Fruit fly (Drosophila melanogaster): Measurements from ENCODE around the gene CG18404.

Gene CG18404

dm6 chr3R:30286347-30286746 lies 33.4 kb downstream of the CG18404 start (continued):
- peak; percentile 41 for TF ChIP-seq topi (GFP tag; optimal IDR thresholded peaks at IDR 0.05)
- TF ChIP-seq CG6808 (GFP tag; optimal IDR thresholded peaks at IDR 0.05), result peak; percentile 6
- TF ChIP-seq achi (GFP tag; optimal IDR thresholded peaks at IDR 0.05), result peak; percentile 14
- TF ChIP-seq CG3919 (GFP tag; optimal IDR thresholded peaks at IDR 0.05), result peak; percentile 8
- TF ChIP-seq CG9139 (GFP tag; optimal IDR thresholded peaks at IDR 0.05), result no peak
- no peak for TF ChIP-seq Sox102F (GFP tag; optimal IDR thresholded peaks at IDR 0.05)
- peak; percentile 26 for TF ChIP-seq dsx (GFP tag; optimal IDR thresholded peaks at IDR 0.05; ENCODE audit: poor library complexity, severe bottlenecking)
- TF ChIP-seq CG11294 (GFP tag; IDR thresholded peaks at IDR 0.05), result no peak
- TF ChIP-seq acj6 (GFP tag; optimal IDR thresholded peaks at IDR 0.05), result no peak
- no peak for TF ChIP-seq Eip93F (GFP tag; optimal IDR thresholded peaks at IDR 0.05)
- TF ChIP-seq Sox14 (GFP tag; optimal IDR thresholded peaks at IDR 0.05), result peak; percentile 34
- no peak for TF ChIP-seq Smox (GFP tag; optimal IDR thresholded peaks at IDR 0.05)
- peak; percentile 31 for TF ChIP-seq Met (GFP tag; optimal IDR thresholded peaks at IDR 0.05)
- peak; percentile 79 for TF ChIP-seq Eip78C (GFP tag)
- TF ChIP-seq CG34406 (GFP tag; optimal IDR thresholded peaks at IDR 0.05), result peak; percentile 1
- TF ChIP-seq Ets96B (tag; optimal IDR thresholded peaks at IDR 0.05), result peak; percentile 18

dm6 chr3R:30287389-30287788 lies 34.4 kb downstream of the CG18404 start:
- TF ChIP-seq Eip75B (GFP tag; optimal IDR thresholded peaks at IDR 0.05) (no peak), svp (GFP tag) (peak; percentile 62), fd85E (GFP tag; optimal IDR thresholded peaks at IDR 0.05) (no peak), CG6854 (GFP tag; optimal IDR thresholded peaks at IDR 0.05) (peak; percentile 25)

dm6 chr3R:30288362-30289055 lies 35.5 kb downstream of the CG18404 start:
- TF ChIP-seq CG11294 (GFP tag; IDR thresholded peaks at IDR 0.05) (no peak), Sox15 (GFP tag; optimal IDR thresholded peaks at IDR 0.05) (no peak), svp (GFP tag) (peak; percentile 66), acj6 (GFP tag; optimal IDR thresholded peaks at IDR 0.05) (no peak), CG3919 (GFP tag; optimal IDR thresholded peaks at IDR 0.05) (no peak), eg (GFP tag; IDR thresholded peaks at IDR 0.05) (no peak), Blimp-1 (GFP tag; optimal IDR thresholded peaks at IDR 0.05) (peak; percentile 95), CG6276 (GFP tag; optimal IDR thresholded peaks at IDR 0.05) (peak; percentile 7), CG4318 (GFP tag; optimal IDR thresholded peaks at IDR 0.05) (no peak), Eip75B (GFP tag; optimal IDR thresholded peaks at IDR 0.05) (peak; percentile 19), Eip78C (GFP tag) (peak; percentile 67), pdm3 (GFP tag; optimal IDR thresholded peaks at IDR 0.05) (no peak)

DNA sequence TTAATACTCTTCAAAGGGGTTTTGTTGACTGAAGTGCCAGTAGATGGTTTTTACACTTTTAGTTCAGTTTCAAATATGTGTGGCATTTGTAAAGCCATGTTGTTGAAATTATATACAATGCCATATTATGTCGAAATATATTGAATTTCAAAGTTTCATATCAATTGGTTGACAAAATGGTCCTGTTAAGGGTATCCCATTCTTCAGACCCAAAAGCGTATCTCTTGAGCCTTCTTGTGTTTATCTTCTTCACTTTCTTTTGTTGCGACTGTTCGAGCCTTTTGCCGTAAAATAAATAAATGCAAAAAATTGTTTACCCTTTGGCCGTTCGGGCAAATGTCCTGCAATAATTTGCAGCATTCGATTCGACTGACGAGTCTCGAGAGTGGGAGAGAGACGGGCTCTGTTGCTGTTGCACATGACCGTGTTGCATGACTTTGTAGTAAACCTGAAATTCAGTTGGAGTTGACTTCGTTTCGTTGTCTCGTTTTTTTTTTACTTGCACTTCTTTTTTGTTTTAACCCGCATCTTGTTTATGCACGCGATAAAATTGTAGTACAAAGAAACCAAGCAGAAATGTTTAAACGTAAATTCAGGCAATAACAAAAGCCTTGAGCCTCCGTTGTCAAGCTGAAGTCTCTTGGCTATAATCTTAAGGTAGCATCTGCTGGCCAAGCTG lies 36.2 kb downstream of the CG18404 start:
- peak; percentile 40 for TF ChIP-seq topi (GFP tag; optimal IDR thresholded peaks at IDR 0.05)
- peak; percentile 29 for TF ChIP-seq CG3919 (GFP tag; optimal IDR thresholded peaks at IDR 0.05)
- TF ChIP-seq OdsH (GFP tag; optimal IDR thresholded peaks at IDR 0.05), result peak; percentile 49
- peak; percentile 11 for TF ChIP-seq Eip75B (GFP tag; optimal IDR thresholded peaks at IDR 0.05)
- TF ChIP-seq Sox15 (GFP tag; optimal IDR thresholded peaks at IDR 0.05), result peak; percentile 43
- peak; percentile 64 for TF ChIP-seq Eip78C (GFP tag)
- TF ChIP-seq fd85E (GFP tag; optimal IDR thresholded peaks at IDR 0.05), result no peak
- peak; percentile 23 for TF ChIP-seq CG8632 (GFP tag; optimal IDR thresholded peaks at IDR 0.05)
- peak; percentile 98 for TF ChIP-seq dsx (GFP tag; optimal IDR thresholded peaks at IDR 0.05; ENCODE audit: poor library complexity, severe bottlenecking)
- TF ChIP-seq vri (GFP tag; optimal IDR thresholded peaks at IDR 0.05), result no peak
- peak; percentile 51 for TF ChIP-seq pdm3 (GFP tag; optimal IDR thresholded peaks at IDR 0.05)
- no peak for TF ChIP-seq Hr38 (GFP tag; optimal IDR thresholded peaks at IDR 0.05)
- no peak for TF ChIP-seq Gug (GFP tag; IDR thresholded peaks at IDR 0.05)
- TF ChIP-seq Ets96B (tag; optimal IDR thresholded peaks at IDR 0.05), result no peak
- no peak for TF ChIP-seq CG6276 (GFP tag; optimal IDR thresholded peaks at IDR 0.05)
- TF ChIP-seq Eip93F (GFP tag; optimal IDR thresholded peaks at IDR 0.05), result no peak
- TF ChIP-seq CG8319 (GFP tag; optimal IDR thresholded peaks at IDR 0.05), result peak; percentile 22
- no peak; the same call in 2 of the 3 replicates for TF ChIP-seq eg (GFP tag; IDR thresholded peaks at IDR 0.05)
- peak; percentile 37 for TF ChIP-seq lz (GFP tag; optimal IDR thresholded peaks at IDR 0.05)
- TF ChIP-seq net (GFP tag; optimal IDR thresholded peaks at IDR 0.05), result no peak
- no peak for TF ChIP-seq CG6854 (GFP tag; optimal IDR thresholded peaks at IDR 0.05)
- TF ChIP-seq cyc (GFP tag; optimal IDR thresholded peaks at IDR 0.05), result peak; percentile 56
- no peak for TF ChIP-seq CG3032 (tag; optimal IDR thresholded peaks at IDR 0.05)
- TF ChIP-seq CG4318 (GFP tag; optimal IDR thresholded peaks at IDR 0.05), result no peak
- TF ChIP-seq Hr39 (GFP tag; optimal IDR thresholded peaks at IDR 0.05), result peak; percentile 65
- TF ChIP-seq CG34406 (GFP tag; optimal IDR thresholded peaks at IDR 0.05), result peak; percentile 56
- peak; percentile 61 for TF ChIP-seq esn (GFP tag; optimal IDR thresholded peaks at IDR 0.05)
- TF ChIP-seq achi (GFP tag; optimal IDR thresholded peaks at IDR 0.05), result no peak
- no peak for TF ChIP-seq fd59A (GFP tag; optimal IDR thresholded peaks at IDR 0.05)
- TF ChIP-seq ss (GFP tag; optimal IDR thresholded peaks at IDR 0.05), result peak; percentile 75 to 93
- TF ChIP-seq Sox14 (GFP tag; optimal IDR thresholded peaks at IDR 0.05), result no peak
- peak; percentile 41 for TF ChIP-seq Blimp-1 (GFP tag; optimal IDR thresholded peaks at IDR 0.05)
